Worm (Caenorhabditis elegans) whole organism, L1 larva: ENCODE results near the gene wapl-1.

Experiments used
- C04F5.9 ChIP-seq: sonication (generic microtip); optimal IDR thresholded peaks from 2 replicates; lab custom pipeline; 2016; ENCODE audit warnings: missing genetic modification characterization, missing compliant biosample characterization
- C34B4.2 ChIP-seq: sonication (generic microtip); optimal IDR thresholded peaks from 2 replicates; lab custom pipeline; 2017; ENCODE audit warnings: mild to moderate bottlenecking, missing genetic modification characterization, missing compliant biosample characterization
- F16B12.6 ChIP-seq: fragments of 150-350 bp; optimal IDR thresholded peaks from 2 replicates; lab custom pipeline; 2014; ENCODE audit warnings: missing biosample characterization, missing genetic modification characterization
- aha-1 ChIP-seq: fragments of 150-350 bp; optimal IDR thresholded peaks from 2 replicates; lab custom pipeline; 2014; ENCODE audit warnings: missing biosample characterization, missing genetic modification characterization
- alr-1 ChIP-seq: fragments of 200-800 bp; sonication (Bioruptor generic); optimal IDR thresholded peaks from 2 replicates; lab custom pipeline; 2018; ENCODE audit warnings: borderline replicate concordance, mild to moderate bottlenecking, missing genetic modification characterization, missing compliant biosample characterization
- aly-2 ChIP-seq: fragments of 150-350 bp; optimal IDR thresholded peaks from 2 replicates; lab custom pipeline; 2014; ENCODE audit warnings: missing biosample characterization, missing genetic modification characterization
- ama-1 ChIP-seq: fragments of 150-350 bp; optimal IDR thresholded peaks from 2 replicates; lab custom pipeline; 2014
- blmp-1 ChIP-seq: fragments of 150-350 bp; optimal IDR thresholded peaks from 2 replicates; lab custom pipeline; 2014; ENCODE audit warnings: missing biosample characterization, missing genetic modification characterization
- ceh-82 ChIP-seq, 3 experiments: fragments of 150-350 bp in 1 of 3; sonication (generic microtip) in 2 of 3; optimal IDR thresholded peaks; 2 replicates each; lab custom pipeline; 2014 to 2017; ENCODE audit warnings: missing biosample characterization in 3 of 3, missing genetic modification characterization in 3 of 3
- ceh-88 ChIP-seq: fragments of 200-800 bp; sonication (Bioruptor generic); IDR thresholded peaks from 2 replicates; pipeline ENCODE4 v1.3.6; 2022; ENCODE audit warnings: missing genetic modification characterization, missing compliant biosample characterization
- ceh-90 ChIP-seq: sonication (generic microtip); optimal IDR thresholded peaks from 2 replicates; lab custom pipeline; 2016; ENCODE audit warnings: missing genetic modification characterization, missing compliant biosample characterization
- dsc-1 ChIP-seq: sonication (generic microtip); optimal IDR thresholded peaks from 2 replicates; lab custom pipeline; 2016; ENCODE audit warnings: mild to moderate bottlenecking, missing genetic modification characterization, missing compliant biosample characterization
- efl-1 ChIP-seq, 4 experiments: fragments of 150-350 bp; optimal IDR thresholded peaks in 3 of 4; peaks in 1 of 4; 1 replicate in 1 of 4; 2 replicates in 3 of 4; lab custom pipeline; 2014; ENCODE audit warnings: missing biosample characterization in 2 of 4, missing genetic modification characterization in 2 of 4, missing genetic modification reagents in 2 of 4
- egl-13 ChIP-seq: sonication (generic microtip); optimal IDR thresholded peaks from 2 replicates; lab custom pipeline; 2016; ENCODE audit warnings: missing genotype, missing genetic modification reagents, missing genetic modification characterization, missing compliant biosample characterization
- elt-3 ChIP-seq, 6 experiments: fragments of 150-350 bp in 1 of 6; sonication (generic microtip); optimal IDR thresholded peaks; 2 replicates each; lab custom pipeline; 2017 to 2018; ENCODE audit warnings: missing biosample characterization in 6 of 6, missing genetic modification characterization in 6 of 6, inconsistent platforms in 1 of 6
- ets-5 ChIP-seq: fragments of 200-800 bp; sonication (Bioruptor generic); IDR thresholded peaks from 2 replicates; pipeline ENCODE4 v1.3.6; 2022; ENCODE audit warnings: missing genetic modification characterization, missing compliant biosample characterization
- fkh-10 ChIP-seq: sonication (generic microtip); optimal IDR thresholded peaks from 2 replicates; lab custom pipeline; 2017; ENCODE audit warnings: missing biosample characterization, missing genetic modification reagents, missing genetic modification characterization
- fkh-4 ChIP-seq: sonication (generic microtip); optimal IDR thresholded peaks from 2 replicates; lab custom pipeline; 2016; ENCODE audit warnings: missing compliant biosample characterization, missing genetic modification characterization, borderline replicate concordance
- fkh-8 ChIP-seq: sonication (generic microtip); optimal IDR thresholded peaks from 2 replicates; lab custom pipeline; 2016; ENCODE audit warnings: mild to moderate bottlenecking, missing genetic modification characterization, missing compliant biosample characterization
- fos-1 ChIP-seq: fragments of 150-350 bp; optimal IDR thresholded peaks from 2 replicates; lab custom pipeline; 2014; ENCODE audit warnings: missing biosample characterization, missing genetic modification characterization
- grh-1 ChIP-seq: fragments of 200-800 bp; sonication (Bioruptor generic); IDR thresholded peaks from 2 replicates; pipeline ENCODE4 v1.3.6; 2022; ENCODE audit warnings: missing genetic modification reagents, missing genetic modification characterization, missing compliant biosample characterization
- hlh-17 ChIP-seq: fragments of 200-800 bp; sonication (Bioruptor generic); optimal IDR thresholded peaks from 2 replicates; lab custom pipeline; 2018; ENCODE audit warnings: missing genetic modification characterization, mild to moderate bottlenecking, missing compliant biosample characterization, moderate library complexity, borderline replicate concordance
- irx-1 ChIP-seq: sonication (generic microtip); optimal IDR thresholded peaks from 2 replicates; lab custom pipeline; 2016; ENCODE audit warnings: missing genetic modification characterization, missing compliant biosample characterization
- lin-13 ChIP-seq: fragments of 150-350 bp; optimal IDR thresholded peaks from 2 replicates; lab custom pipeline; 2014; ENCODE audit warnings: missing biosample characterization, missing genetic modification reagents, missing genetic modification characterization
- lin-15B ChIP-seq: fragments of 150-350 bp; sonication (generic microtip); optimal IDR thresholded peaks from 3 replicates; lab custom pipeline; 2014; ENCODE audit warnings: missing biosample characterization, missing genetic modification characterization
- lir-3 ChIP-seq: sonication (generic microtip); optimal IDR thresholded peaks from 2 replicates; lab custom pipeline; 2016; ENCODE audit warnings: mild to moderate bottlenecking, missing genetic modification characterization, moderate library complexity, missing compliant biosample characterization; ENCODE audit not compliant: poor library complexity
- mdl-1 ChIP-seq, 2 experiments: fragments of 150-350 bp; optimal IDR thresholded peaks; 2 replicates each; lab custom pipeline; 2014 to 2017; ENCODE audit warnings: missing biosample characterization in 2 of 2, missing genetic modification characterization in 2 of 2, inconsistent platforms in 1 of 2
- mef-2 ChIP-seq: fragments of 150-350 bp; optimal IDR thresholded peaks from 2 replicates; lab custom pipeline; 2014; ENCODE audit warnings: missing biosample characterization, missing genetic modification characterization
- nhr-11 ChIP-seq: fragments of 150-350 bp; optimal IDR thresholded peaks from 2 replicates; lab custom pipeline; 2014; ENCODE audit warnings: missing biosample characterization, missing genetic modification characterization
- nhr-237 ChIP-seq: fragments of 150-350 bp; optimal IDR thresholded peaks from 2 replicates; lab custom pipeline; 2014; ENCODE audit warnings: missing biosample characterization, missing genetic modification characterization
- nhr-71 ChIP-seq: sonication (generic microtip); optimal IDR thresholded peaks from 2 replicates; lab custom pipeline; 2016; ENCODE audit warnings: mild to moderate bottlenecking, missing genetic modification characterization, moderate library complexity, missing compliant biosample characterization
- nhr-76 ChIP-seq: sonication (generic microtip); optimal IDR thresholded peaks from 2 replicates; lab custom pipeline; 2017; ENCODE audit warnings: missing biosample characterization, missing genetic modification characterization
- nhr-77 ChIP-seq: fragments of 150-350 bp; optimal IDR thresholded peaks from 2 replicates; lab custom pipeline; 2014; ENCODE audit warnings: missing biosample characterization, missing genetic modification characterization
- nhr-90 ChIP-seq: sonication (generic microtip); optimal IDR thresholded peaks from 2 replicates; lab custom pipeline; 2016; ENCODE audit warnings: mild to moderate bottlenecking, missing genetic modification characterization, missing compliant biosample characterization; ENCODE audit not compliant: poor library complexity
- pqm-1 ChIP-seq: sonication (generic microtip); optimal IDR thresholded peaks from 3 replicates; lab custom pipeline; 2017; ENCODE audit warnings: missing biosample characterization, missing genetic modification characterization
- skn-1 ChIP-seq: fragments of 150-350 bp; optimal IDR thresholded peaks from 2 replicates; lab custom pipeline; 2014; ENCODE audit warnings: missing biosample characterization, missing genetic modification characterization
- snpc-4 ChIP-seq: fragments of 150-350 bp; optimal IDR thresholded peaks from 2 replicates; lab custom pipeline; 2014; ENCODE audit warnings: missing biosample characterization, missing genetic modification characterization
- swsn-7 ChIP-seq: sonication (generic microtip); optimal IDR thresholded peaks from 2 replicates; lab custom pipeline; 2016; ENCODE audit warnings: missing genetic modification characterization, missing compliant biosample characterization
- tlp-1 ChIP-seq: fragments of 150-350 bp; optimal IDR thresholded peaks from 2 replicates; lab custom pipeline; 2014; ENCODE audit warnings: missing biosample characterization, missing genetic modification characterization
- unc-30 ChIP-seq: sonication (generic microtip); optimal IDR thresholded peaks from 2 replicates; lab custom pipeline; 2017; ENCODE audit warnings: missing biosample characterization, missing genetic modification characterization
- unc-98 ChIP-seq: fragments of 200-800 bp; sonication (Bioruptor generic); IDR thresholded peaks from 2 replicates; pipeline ENCODE4 v1.3.6; 2022; ENCODE audit warnings: missing genetic modification characterization, missing compliant biosample characterization
- vab-15 ChIP-seq: sonication (generic microtip); optimal IDR thresholded peaks from 2 replicates; lab custom pipeline; 2017; ENCODE audit warnings: missing genotype, mild to moderate bottlenecking, missing genetic modification characterization, missing compliant biosample characterization
- xbp-1 ChIP-seq: sonication (generic microtip); optimal IDR thresholded peaks from 2 replicates; lab custom pipeline; 2016; ENCODE audit warnings: missing genetic modification characterization, missing compliant biosample characterization
- ztf-11 ChIP-seq, 2 experiments: sonication (generic microtip); optimal IDR thresholded peaks; 2 replicates each; lab custom pipeline; 2016 to 2017; ENCODE audit warnings: missing genetic modification characterization in 2 of 2, missing biosample characterization in 1 of 2, missing compliant biosample characterization in 1 of 2
- ztf-4 ChIP-seq: fragments of 150-350 bp; optimal IDR thresholded peaks from 2 replicates; lab custom pipeline; 2014; ENCODE audit warnings: missing biosample characterization, missing genetic modification characterization

The wapl-1 gene

ce11 chrIV:4469770-4470709 lies 24.5 kb upstream of the wapl-1 start (continued):
- TF ChIP-seq pqm-1 (tag; lab: Kevin White, UChicago) (no peak), nhr-11 (no peak), fkh-10 (GFP tag; lab: Kevin White, UChicago) (peak; percentile 85), ets-5 (GFP tag; lab: Robert Waterston, UW) (no peak), nhr-76 (no peak), ztf-11 (tag; optimal IDR thresholded peaks at IDR 0.05; lab: Kevin White, UChicago) (no peak), ceh-88 (GFP tag; lab: Robert Waterston, UW) (peak; percentile 80), mdl-1 (tag; optimal IDR thresholded peaks at IDR 0.05; lab: Kevin White, UChicago) (peak in 1 of 2 experiments; percentile 93), hlh-17 (no peak), lin-13 (GFP tag; lab: Kevin White, UChicago) (peak; percentile 75), ztf-4 (tag; lab: Kevin White, UChicago) (peak; percentile 55)

- TF ChIP-seq C34B4.2 (tag; lab: Kevin White, UChicago) (no peak), efl-1 (optimal IDR thresholded peaks at IDR 0.05; lab: Kevin White, UChicago) (no peak), efl-1 (GFP tag; optimal IDR thresholded peaks at IDR 0.05 in 1 of 2; lab: Kevin White, UChicago) (peak in 1 of 2 experiments; percentile 86)
Measured at ce11 chrIV:4469055-4469454, 23.5 kb upstream of the wapl-1 start.

DNA sequence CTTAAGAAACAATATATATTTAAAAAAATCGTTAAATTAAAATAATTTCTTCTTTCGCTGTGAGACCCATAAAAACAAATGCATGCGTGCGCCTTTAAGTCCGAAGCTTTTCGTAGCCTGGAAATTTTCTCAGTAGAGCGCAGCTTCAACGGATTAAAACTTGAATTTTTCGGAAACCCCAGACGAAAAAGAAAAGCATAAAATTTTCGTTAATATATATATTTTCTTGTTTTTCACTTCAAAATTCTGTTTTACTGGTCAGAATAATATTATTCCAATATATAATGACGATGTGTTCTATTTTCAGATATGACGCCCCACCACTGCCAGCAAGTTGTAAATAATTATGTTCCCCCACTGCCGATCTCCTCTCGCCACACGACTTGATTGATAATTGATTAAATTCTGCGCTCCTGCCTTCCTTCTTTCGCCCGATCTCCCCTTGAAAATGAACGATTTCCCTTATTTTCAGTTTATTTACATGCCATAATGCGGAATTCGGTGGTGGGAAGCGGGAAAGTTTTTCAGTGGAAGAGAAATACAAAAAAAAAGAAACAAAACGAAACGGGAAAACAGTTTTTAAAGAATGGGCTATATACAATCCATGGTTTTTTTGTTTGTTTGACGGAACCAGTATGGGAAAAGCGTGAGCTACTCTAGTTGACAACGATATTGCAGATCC lies 22.6 kb upstream of the wapl-1 start:
- TF ChIP-seq C04F5.9 (no peak), ets-5 (GFP tag; lab: Robert Waterston, UW) (no peak), ama-1 (peak; percentile 95), aly-2 (tag; lab: Kevin White, UChicago) (no peak), ceh-82 (tag; optimal IDR thresholded peaks at IDR 0.05; lab: Kevin White, UChicago) (no peak), nhr-237 (tag; lab: Kevin White, UChicago) (no peak), mdl-1 (tag; optimal IDR thresholded peaks at IDR 0.05; lab: Kevin White, UChicago) (no peak), elt-3 (tag; optimal IDR thresholded peaks at IDR 0.05; lab: Kevin White, UChicago) (no peak), F16B12.6 (tag; lab: Kevin White, UChicago) (no peak), skn-1 (tag; lab: Kevin White, UChicago) (no peak), grh-1 (GFP tag; lab: Robert Waterston, UW) (no peak), fos-1 (no peak), efl-1 (optimal IDR thresholded peaks at IDR 0.05; lab: Kevin White, UChicago) (peak in 1 of 2 experiments; percentile 17), efl-1 (GFP tag; optimal IDR thresholded peaks at IDR 0.05 in 1 of 2; lab: Kevin White, UChicago) (peak in 1 of 2 experiments; percentile 91), unc-30 (no peak), aha-1 (tag; lab: Kevin White, UChicago) (no peak), fkh-8 (tag; lab: Kevin White, UChicago) (peak; percentile 24), egl-13 (no peak), unc-98 (GFP tag; lab: Robert Waterston, UW) (no peak), fkh-4 (no peak), tlp-1 (tag; lab: Kevin White, UChicago) (no peak), alr-1 (no peak), dsc-1 (tag; lab: Kevin White, UChicago) (no peak), ceh-88 (GFP tag; lab: Robert Waterston, UW) (0 out of 2 replicates have a peak, but pooled peaks have one; percentile 51), snpc-4 (tag; lab: Kevin White, UChicago) (no peak), lin-15B (tag; lab: Kevin White, UChicago) (no peak), nhr-90 (peak; percentile 56), swsn-7 (peak; percentile 19), irx-1 (tag; lab: Kevin White, UChicago) (no peak), ztf-4 (tag; lab: Kevin White, UChicago) (peak; percentile 39), mef-2 (no peak), blmp-1 (tag; lab: Kevin White, UChicago) (no peak), xbp-1 (tag; lab: Kevin White, UChicago) (no peak), nhr-76 (no peak), ceh-90 (tag; lab: Kevin White, UChicago) (no peak), nhr-77 (no peak), nhr-71 (tag; lab: Kevin White, UChicago) (peak; percentile 56), vab-15 (tag; lab: Kevin White, UChicago) (no peak), lin-13 (GFP tag; lab: Kevin White, UChicago) (no peak), lir-3 (no peak)
